Fruit fly (Drosophila melanogaster) whole organism, embryonic: ENCODE results near the gene Vps2.

Source experiments
- ATbp ChIP-seq: fragments of 200-800 bp; sonication (Bioruptor generic); optimal IDR thresholded peaks from 2 replicates; lab custom pipeline; 2017; ENCODE audit warnings: missing biosample characterization, mild to moderate bottlenecking, missing genetic modification characterization, missing genetic modification reagents
- Abd-B ChIP-seq: fragments of 200-800 bp; sonication (Bioruptor generic); optimal IDR thresholded peaks from 2 replicates; lab custom pipeline; 2018; ENCODE audit warnings: missing biosample characterization, mild to moderate bottlenecking, missing genetic modification characterization, moderate library complexity
- Aef1 ChIP-seq: fragments of 200-800 bp; sonication (Bioruptor generic); IDR thresholded peaks from 3 replicates; pipeline ENCODE4 v1.3.6; 2022; ENCODE audit warnings: missing biosample characterization, missing genetic modification characterization
- Asciz ChIP-seq: fragments of 200-800 bp; sonication (Bioruptor generic); optimal IDR thresholded peaks from 2 replicates; lab custom pipeline; 2017; ENCODE audit warnings: missing biosample characterization, mild to moderate bottlenecking, missing genetic modification characterization, missing genetic modification reagents
- Atf6 ChIP-seq: fragments of 200-800 bp; sonication (Bioruptor generic); IDR thresholded peaks from 2 replicates; pipeline ENCODE4 v1.3.6; 2022; ENCODE audit warnings: missing biosample characterization, missing genetic modification characterization
- CG11456 ChIP-seq: fragments of 200-800 bp; sonication (Bioruptor generic); IDR thresholded peaks from 3 replicates; pipeline ENCODE4 v1.3.6; 2022; ENCODE audit warnings: missing biosample characterization, missing genetic modification characterization
- CG11696 ChIP-seq: fragments of 200-800 bp; sonication (Bioruptor generic); IDR thresholded peaks from 2 replicates; pipeline ENCODE4 v1.3.6; 2022; ENCODE audit warnings: missing biosample characterization, missing genetic modification characterization
- CG11723 ChIP-seq: fragments of 200-800 bp; sonication (Bioruptor generic); optimal IDR thresholded peaks from 2 replicates; lab custom pipeline; 2017; ENCODE audit warnings: missing biosample characterization, mild to moderate bottlenecking, missing genetic modification characterization
- CG12104 ChIP-seq: fragments of 200-800 bp; sonication (Bioruptor generic); optimal IDR thresholded peaks from 3 replicates; lab custom pipeline; 2016; ENCODE audit warnings: missing biosample characterization, missing genetic modification characterization
- CG14441 ChIP-seq: fragments of 200-800 bp; sonication (Bioruptor generic); IDR thresholded peaks from 2 replicates; pipeline ENCODE4 v1.3.6; 2022; ENCODE audit warnings: missing biosample characterization, missing genetic modification characterization
- CG14860 ChIP-seq: fragments of 200-800 bp; sonication (Bioruptor generic); IDR thresholded peaks from 3 replicates; pipeline ENCODE4 v1.3.6; 2022; ENCODE audit warnings: missing biosample characterization, missing genetic modification characterization; ENCODE audit not compliant: partially characterized antibody
- CG15011 ChIP-seq: fragments of 200-800 bp; sonication (Bioruptor generic); optimal IDR thresholded peaks from 3 replicates; lab custom pipeline; 2018; ENCODE audit warnings: missing biosample characterization, mild to moderate bottlenecking, missing genetic modification characterization
- CG15479 ChIP-seq: fragments of 200-800 bp; sonication (Bioruptor generic); optimal IDR thresholded peaks from 3 replicates; lab custom pipeline; 2019; ENCODE audit warnings: missing biosample characterization, mild to moderate bottlenecking, missing genetic modification characterization, moderate library complexity
- CG15601 ChIP-seq: fragments of 200-800 bp; sonication (Bioruptor generic); optimal IDR thresholded peaks from 3 replicates; lab custom pipeline; 2019; ENCODE audit warnings: missing biosample characterization, mild to moderate bottlenecking, missing genetic modification characterization, moderate library complexity
- CG17328 ChIP-seq: fragments of 200-800 bp; sonication (Bioruptor generic); IDR thresholded peaks from 2 replicates; pipeline ENCODE4 v1.3.6; 2022; ENCODE audit warnings: missing biosample characterization, missing genetic modification characterization
- CG18011 ChIP-seq: fragments of 200-800 bp; sonication (Bioruptor generic); optimal IDR thresholded peaks from 2 replicates; lab custom pipeline; 2017; ENCODE audit warnings: missing biosample characterization, missing genetic modification characterization, mild to moderate bottlenecking, moderate library complexity, missing genotype
- CG2678 ChIP-seq: fragments of 200-800 bp; sonication (Bioruptor generic); optimal IDR thresholded peaks from 3 replicates; lab custom pipeline; 2019; ENCODE audit warnings: missing biosample characterization, mild to moderate bottlenecking, missing genetic modification characterization, moderate library complexity
- CG30020 ChIP-seq: fragments of 200-800 bp; optimal IDR thresholded peaks from 2 replicates; lab custom pipeline; 2019; ENCODE audit warnings: missing biosample characterization, mild to moderate bottlenecking, missing genetic modification characterization, moderate library complexity
- CG34422 ChIP-seq: fragments of 200-800 bp; sonication (Bioruptor generic); IDR thresholded peaks from 3 replicates; pipeline ENCODE4 v1.3.6; 2022; ENCODE audit warnings: missing biosample characterization, missing genetic modification characterization
- CG43689 ChIP-seq: fragments of 200-800 bp; sonication (Bioruptor generic); IDR thresholded peaks from 2 replicates; pipeline ENCODE4 v1.3.6; 2022; ENCODE audit warnings: missing biosample characterization, missing genetic modification characterization
- CG4707 ChIP-seq: fragments of 200-800 bp; sonication (Bioruptor generic); optimal IDR thresholded peaks from 2 replicates; lab custom pipeline; 2018; ENCODE audit warnings: missing biosample characterization, mild to moderate bottlenecking, missing genetic modification characterization, moderate library complexity
- CG5180 ChIP-seq: fragments of 200-800 bp; sonication (Bioruptor generic); optimal IDR thresholded peaks from 3 replicates; lab custom pipeline; 2017; ENCODE audit warnings: missing biosample characterization, missing genetic modification characterization, mild to moderate bottlenecking, moderate library complexity, missing genetic modification reagents
- CG6689 ChIP-seq: fragments of 200-800 bp; sonication (Bioruptor generic); IDR thresholded peaks from 2 replicates; pipeline ENCODE4 v1.3.6; 2022; ENCODE audit warnings: missing biosample characterization, missing genetic modification characterization
- CG7963 ChIP-seq: fragments of 200-800 bp; sonication (Bioruptor generic); IDR thresholded peaks from 3 replicates; pipeline ENCODE4 v1.3.6; 2022; ENCODE audit warnings: missing biosample characterization, missing genetic modification characterization; ENCODE audit not compliant: partially characterized antibody
- CTCF ChIP-seq: fragments of 200-800 bp; sonication (Bioruptor generic); optimal IDR thresholded peaks from 2 replicates; lab custom pipeline; 2017; ENCODE audit warnings: missing biosample characterization, mild to moderate bottlenecking, missing genetic modification characterization, moderate library complexity
- D ChIP-seq, 2 experiments: fragments of 200-800 bp in 1 of 2; fragments of >200 bp in 1 of 2; sonication (Bioruptor generic) in 1 of 2; optimal IDR thresholded peaks; 2 replicates in 1 of 2; 3 replicates in 1 of 2; lab custom pipeline; 2017; ENCODE audit warnings: mild to moderate bottlenecking in 1 of 2, missing biosample characterization in 1 of 2, missing genetic modification characterization in 1 of 2, missing genetic modification reagents in 1 of 2
- E2f1 ChIP-seq: fragments of 200-800 bp; sonication (Bioruptor generic); IDR thresholded peaks from 2 replicates; pipeline ENCODE4 v1.3.6; 2022; ENCODE audit warnings: missing biosample characterization, missing genetic modification characterization
- ERR ChIP-seq: fragments of 200-800 bp; sonication (Bioruptor generic); optimal IDR thresholded peaks from 2 replicates; lab custom pipeline; 2016; ENCODE audit warnings: missing biosample characterization, missing genetic modification characterization
- Fer3 ChIP-seq: fragments of 200-800 bp; sonication (Bioruptor generic); optimal IDR thresholded peaks from 2 replicates; lab custom pipeline; 2018; ENCODE audit warnings: missing biosample characterization, mild to moderate bottlenecking, missing genetic modification characterization, moderate library complexity
- HLH54F ChIP-seq: fragments of 200-800 bp; sonication (Bioruptor generic); optimal IDR thresholded peaks from 3 replicates; lab custom pipeline; 2016; ENCODE audit warnings: missing biosample characterization, missing genetic modification characterization
- Lpt ChIP-seq: fragments of >200 bp; optimal IDR thresholded peaks from 2 replicates; lab custom pipeline; 2018; ENCODE audit warnings: missing biosample characterization, missing genetic modification characterization
- Mes4 ChIP-seq: fragments of 200-800 bp; sonication (Bioruptor generic); optimal IDR thresholded peaks from 2 replicates; lab custom pipeline; 2016; ENCODE audit warnings: missing biosample characterization, missing genetic modification characterization
- Sry-δ ChIP-seq: fragments of 200-800 bp; sonication (Bioruptor generic); optimal IDR thresholded peaks from 2 replicates; lab custom pipeline; 2016; ENCODE audit warnings: missing biosample characterization, missing genetic modification characterization
- Stat92E ChIP-seq, 3 experiments: fragments of >200 bp in 2 of 3; fragments of 200-800 bp in 1 of 3; sonication (Bioruptor generic) in 1 of 3; optimal IDR thresholded peaks; 2 replicates each; lab custom pipeline; 2017 to 2019; ENCODE audit warnings: missing biosample characterization in 3 of 3, missing genetic modification characterization in 3 of 3, mild to moderate bottlenecking in 1 of 3, moderate library complexity in 1 of 3
- Taf1 ChIP-seq: fragments of 200-800 bp; sonication (Bioruptor generic); IDR thresholded peaks from 2 replicates; pipeline ENCODE4 v1.3.6; 2022; ENCODE audit warnings: missing biosample characterization, missing genetic modification characterization
- Xrp1 ChIP-seq: fragments of 200-800 bp; sonication (Bioruptor generic); IDR thresholded peaks from 2 replicates; pipeline ENCODE4 v1.3.6; 2022; ENCODE audit warnings: missing biosample characterization, missing genetic modification characterization
- az2 ChIP-seq: fragments of 200-800 bp; sonication (Bioruptor generic); optimal IDR thresholded peaks from 3 replicates; lab custom pipeline; 2016; ENCODE audit warnings: missing biosample characterization, missing genetic modification characterization
- bbx ChIP-seq: fragments of 200-800 bp; sonication (Bioruptor generic); IDR thresholded peaks from 2 replicates; pipeline ENCODE4 v1.3.6; 2022; ENCODE audit warnings: missing biosample characterization, missing genetic modification characterization; ENCODE audit not compliant: partially characterized antibody
- fd96Cb ChIP-seq: fragments of 200-800 bp; sonication (Bioruptor generic); optimal IDR thresholded peaks from 2 replicates; lab custom pipeline; 2018; ENCODE audit warnings: missing biosample characterization, mild to moderate bottlenecking, missing genetic modification characterization, moderate library complexity
- ham ChIP-seq: fragments of 200-800 bp; sonication (Bioruptor generic); IDR thresholded peaks from 2 replicates; pipeline ENCODE4 v1.3.6; 2022; ENCODE audit warnings: missing biosample characterization, missing genetic modification characterization
- lilli ChIP-seq: fragments of 200-800 bp; sonication (Bioruptor generic); optimal IDR thresholded peaks from 3 replicates; lab custom pipeline; 2016; ENCODE audit warnings: missing biosample characterization, missing genetic modification characterization
- mld ChIP-seq: fragments of 200-800 bp; sonication (Bioruptor generic); IDR thresholded peaks from 3 replicates; pipeline ENCODE4 v1.3.6; 2022; ENCODE audit warnings: missing biosample characterization, missing genetic modification characterization; ENCODE audit not compliant: partially characterized antibody
- sens-2 ChIP-seq: fragments of 200-800 bp; sonication (Bioruptor generic); IDR thresholded peaks from 2 replicates; pipeline ENCODE4 v1.3.6; 2022; ENCODE audit warnings: missing biosample characterization, missing genetic modification characterization
- sima ChIP-seq: fragments of 200-800 bp; sonication (Bioruptor generic); optimal IDR thresholded peaks from 2 replicates; lab custom pipeline; 2016; ENCODE audit warnings: missing biosample characterization, missing genetic modification characterization
- sisA ChIP-seq: fragments of 200-800 bp; sonication (Bioruptor generic); IDR thresholded peaks from 2 replicates; pipeline ENCODE4 v1.3.6; 2022; ENCODE audit warnings: missing biosample characterization, missing genetic modification characterization
- slbo ChIP-seq: fragments of 200-800 bp; sonication (Bioruptor generic); IDR thresholded peaks from 2 replicates; pipeline ENCODE4 v1.3.6; 2022; ENCODE audit warnings: missing biosample characterization, missing genetic modification characterization
- slp2 ChIP-seq: fragments of 200-800 bp; sonication (Bioruptor generic); optimal IDR thresholded peaks from 2 replicates; lab custom pipeline; 2016; ENCODE audit warnings: missing biosample characterization, missing genetic modification characterization
- tin ChIP-seq: fragments of 200-800 bp; sonication (Bioruptor generic); optimal IDR thresholded peaks from 3 replicates; lab custom pipeline; 2016; ENCODE audit warnings: missing biosample characterization, missing genetic modification characterization
- yki ChIP-seq: fragments of >200 bp; optimal IDR thresholded peaks from 3 replicates; lab custom pipeline; 2018

Vps2 gene

dm6 chr3R:26008892-26009539 is 43.6 kb upstream of the Vps2 start (continued):
- TF ChIP-seq mld (GFP tag; lab: Robert Waterston, UW) = no peak
- peak; percentile 73 for TF ChIP-seq CG15011 (GFP tag; lab: Kevin White, UChicago)
- no peak for TF ChIP-seq bbx (GFP tag; lab: Robert Waterston, UW)
- TF ChIP-seq CG17328 = peak; percentile 85
- peak; percentile 48 for TF ChIP-seq CTCF
- TF ChIP-seq az2 (GFP tag; lab: Kevin White, UChicago) = peak; percentile 93
- TF ChIP-seq Abd-B = peak; percentile 83
- TF ChIP-seq fd96Cb (tag; lab: Kevin White, UChicago) = peak; percentile 87
- TF ChIP-seq CG43689 (GFP tag; lab: Robert Waterston, UW) = 0 out of 2 replicates have a peak, but pooled peaks have one; percentile 16
- no peak for TF ChIP-seq yki
- no peak for TF ChIP-seq CG14860 (GFP tag; lab: Robert Waterston, UW)
- peak; percentile 91 for TF ChIP-seq lilli (GFP tag; lab: Kevin White, UChicago)
- peak in 1 of 3 experiments; percentile 77 for TF ChIP-seq Stat92E (GFP tag; optimal IDR thresholded peaks at IDR 0.05; lab: Kevin White, UChicago)
- peak; percentile 83 for TF ChIP-seq E2f1 (GFP tag; lab: Robert Waterston, UW)
- TF ChIP-seq CG11696 (GFP tag; lab: Robert Waterston, UW) = peak; percentile 65
- TF ChIP-seq CG12104 (GFP tag; lab: Kevin White, UChicago) = peak; percentile 76
- TF ChIP-seq Lpt (GFP tag; lab: Kevin White, UChicago) = no peak
- peak; percentile 81 for TF ChIP-seq HLH54F
- peak; percentile 60 for TF ChIP-seq CG30020 (tag; lab: Kevin White, UChicago)
- TF ChIP-seq D (optimal IDR thresholded peaks at IDR 0.05; lab: Kevin White, UChicago) = no peak
- peak; percentile 88 for TF ChIP-seq D (GFP tag; optimal IDR thresholded peaks at IDR 0.05; lab: Kevin White, UChicago)
- TF ChIP-seq CG15479 = no peak
- peak; percentile 81 for TF ChIP-seq Aef1
- peak; percentile 50 for TF ChIP-seq sima (GFP tag; lab: Kevin White, UChicago)
- TF ChIP-seq Sry-δ = peak; percentile 45
- TF ChIP-seq ERR (GFP tag; lab: Kevin White, UChicago) = peak; percentile 63
- TF ChIP-seq Fer3 (tag; lab: Kevin White, UChicago) = peak; percentile 85
- TF ChIP-seq Atf6 = peak; percentile 76
- peak; percentile 90 for TF ChIP-seq tin (GFP tag; lab: Kevin White, UChicago)
- TF ChIP-seq CG15601 (tag; lab: Kevin White, UChicago) = peak; percentile 88
- TF ChIP-seq CG14441 (GFP tag; lab: Robert Waterston, UW) = peak; percentile 86
- TF ChIP-seq Mes4 (GFP tag; lab: Kevin White, UChicago) = peak; percentile 84
- peak; percentile 88 for TF ChIP-seq Asciz (GFP tag; lab: Kevin White, UChicago)
- TF ChIP-seq ham (GFP tag; lab: Robert Waterston, UW) = no peak
- peak; percentile 80 for TF ChIP-seq Taf1 (GFP tag; lab: Robert Waterston, UW)
- peak; percentile 78 for TF ChIP-seq slbo
- TF ChIP-seq CG7963 (GFP tag; lab: Robert Waterston, UW) = no peak
- peak; percentile 69 for TF ChIP-seq CG5180 (GFP tag; lab: Kevin White, UChicago)
- peak; percentile 90 for TF ChIP-seq sisA (GFP tag; lab: Robert Waterston, UW)
- peak; percentile 92 for TF ChIP-seq Xrp1
- peak; percentile 77 for TF ChIP-seq CG4707 (GFP tag; lab: Kevin White, UChicago)
- TF ChIP-seq CG11723 (GFP tag; lab: Kevin White, UChicago) = peak; percentile 79
- TF ChIP-seq CG11456 = peak; percentile 65; the same call in 1 of the 3 replicates
- TF ChIP-seq sens-2 (GFP tag; lab: Robert Waterston, UW) = peak; percentile 62; the same call in 1 of the 2 replicates
- peak; percentile 91 for TF ChIP-seq CG2678
- peak; percentile 89 for TF ChIP-seq CG6689 (GFP tag; lab: Robert Waterston, UW)
- TF ChIP-seq slp2 (GFP tag; lab: Kevin White, UChicago) = peak; percentile 68
- peak; percentile 55 for TF ChIP-seq CG18011
- peak; percentile 80 for TF ChIP-seq CG34422 (GFP tag; lab: Robert Waterston, UW)
- peak; percentile 86 for TF ChIP-seq ATbp (GFP tag; lab: Kevin White, UChicago)
